Worm (Caenorhabditis elegans) whole organism, late embryonic: ENCODE results near the gene str-141.

Source experiments
- ama-1 ChIP-seq: fragments of 150-350 bp; optimal IDR thresholded peaks from 2 replicates; lab custom pipeline; 2014
- ceh-14 ChIP-seq: sonication (generic microtip); optimal IDR thresholded peaks from 2 replicates; lab custom pipeline; 2016; ENCODE audit warnings: missing genotype, missing genetic modification characterization, missing compliant biosample characterization
- ceh-18 ChIP-seq: sonication (generic microtip); optimal IDR thresholded peaks from 2 replicates; lab custom pipeline; 2016; ENCODE audit warnings: missing genetic modification characterization, missing compliant biosample characterization
- ceh-2 ChIP-seq: sonication (generic microtip); optimal IDR thresholded peaks from 2 replicates; lab custom pipeline; 2016; ENCODE audit warnings: missing genotype, missing genetic modification characterization, missing compliant biosample characterization
- ceh-30 ChIP-seq: fragments of 150-350 bp; optimal IDR thresholded peaks from 2 replicates; lab custom pipeline; 2014; ENCODE audit warnings: missing biosample characterization, missing genetic modification characterization
- ceh-34 ChIP-seq: sonication (generic microtip); optimal IDR thresholded peaks from 2 replicates; lab custom pipeline; 2016; ENCODE audit warnings: mild to moderate bottlenecking, missing genetic modification characterization, missing compliant biosample characterization
- ceh-45 ChIP-seq: fragments of 200-800 bp; sonication (Bioruptor generic); IDR thresholded peaks from 2 replicates; pipeline ENCODE4 v1.3.6; 2022; ENCODE audit warnings: missing genetic modification reagents, missing genetic modification characterization, missing compliant biosample characterization
- ceh-48 ChIP-seq: sonication (generic microtip); optimal IDR thresholded peaks from 2 replicates; lab custom pipeline; 2016; ENCODE audit warnings: missing genetic modification characterization, inconsistent platforms, missing compliant biosample characterization
- ceh-6 ChIP-seq: fragments of 200-800 bp; sonication (Bioruptor generic); optimal IDR thresholded peaks from 2 replicates; lab custom pipeline; 2018; ENCODE audit warnings: mild to moderate bottlenecking, missing genetic modification characterization, missing compliant biosample characterization
- ceh-9 ChIP-seq: sonication (generic microtip); optimal IDR thresholded peaks from 2 replicates; lab custom pipeline; 2016; ENCODE audit warnings: mild to moderate bottlenecking, missing genetic modification characterization, inconsistent platforms, missing compliant biosample characterization
- elt-2 ChIP-seq: sonication (generic microtip); optimal IDR thresholded peaks from 2 replicates; lab custom pipeline; 2016; ENCODE audit warnings: missing genetic modification reagents, missing genetic modification characterization, missing compliant biosample characterization
- elt-4 ChIP-seq: sonication (generic microtip); optimal IDR thresholded peaks from 2 replicates; lab custom pipeline; 2016; ENCODE audit warnings: missing genetic modification characterization, missing compliant biosample characterization
- eyg-1 ChIP-seq: sonication (generic microtip); optimal IDR thresholded peaks from 2 replicates; lab custom pipeline; 2016; ENCODE audit warnings: missing genotype, missing genetic modification characterization, missing compliant biosample characterization
- fax-1 ChIP-seq: sonication (generic microtip); optimal IDR thresholded peaks from 2 replicates; lab custom pipeline; 2016; ENCODE audit warnings: missing genotype, missing genetic modification characterization, missing compliant biosample characterization
- gmeb-2 ChIP-seq: sonication (generic microtip); optimal IDR thresholded peaks from 2 replicates; lab custom pipeline; 2016; ENCODE audit warnings: missing genetic modification characterization, inconsistent platforms, missing compliant biosample characterization
- hlh-6 ChIP-seq: sonication (generic microtip); optimal IDR thresholded peaks from 2 replicates; lab custom pipeline; 2016; ENCODE audit warnings: missing genotype, missing genetic modification characterization, missing compliant biosample characterization
- hlh-8 ChIP-seq: sonication (generic microtip); optimal IDR thresholded peaks from 2 replicates; lab custom pipeline; 2016; ENCODE audit warnings: missing genotype, missing genetic modification characterization, missing compliant biosample characterization
- lim-6 ChIP-seq: sonication (generic microtip); optimal IDR thresholded peaks from 2 replicates; lab custom pipeline; 2016; ENCODE audit warnings: missing genetic modification characterization, missing compliant biosample characterization
- lin-11 ChIP-seq: fragments of 200-800 bp; sonication (Bioruptor generic); optimal IDR thresholded peaks from 2 replicates; lab custom pipeline; 2018; ENCODE audit warnings: mild to moderate bottlenecking, missing genetic modification characterization, missing compliant biosample characterization
- nfya-1 ChIP-seq: sonication (generic microtip); optimal IDR thresholded peaks from 2 replicates; lab custom pipeline; 2017; ENCODE audit warnings: missing genetic modification characterization, mild to moderate bottlenecking, missing compliant biosample characterization, antibody characterized with exemption, moderate library complexity
- nhr-11 ChIP-seq: fragments of 150-350 bp; optimal IDR thresholded peaks from 2 replicates; lab custom pipeline; 2014; ENCODE audit warnings: missing biosample characterization, missing genetic modification characterization
- pat-9 ChIP-seq: fragments of 200-800 bp; sonication (Bioruptor generic); optimal IDR thresholded peaks from 2 replicates; lab custom pipeline; 2018; ENCODE audit warnings: mild to moderate bottlenecking, missing genetic modification characterization, moderate library complexity, missing compliant biosample characterization
- pax-1 ChIP-seq: fragments of 150-350 bp; optimal IDR thresholded peaks from 2 replicates; lab custom pipeline; 2014; ENCODE audit warnings: missing biosample characterization, missing genetic modification characterization
- pha-2 ChIP-seq: sonication (generic microtip); optimal IDR thresholded peaks from 2 replicates; lab custom pipeline; 2017; ENCODE audit warnings: mild to moderate bottlenecking, missing genetic modification characterization, missing compliant biosample characterization
- pha-4 ChIP-seq: fragments of 150-350 bp; optimal IDR thresholded peaks from 2 replicates; lab custom pipeline; 2018; ENCODE audit warnings: missing biosample characterization, missing genetic modification reagents, missing genetic modification characterization
- pros-1 ChIP-seq: fragments of 150-350 bp; optimal IDR thresholded peaks from 2 replicates; lab custom pipeline; 2014; ENCODE audit warnings: missing biosample characterization, missing genetic modification reagents, missing genetic modification characterization
- ref-2 ChIP-seq: sonication (generic microtip); optimal IDR thresholded peaks from 2 replicates; lab custom pipeline; 2016; ENCODE audit warnings: missing genetic modification characterization, missing compliant biosample characterization
- rnt-1 ChIP-seq: sonication (generic microtip); optimal IDR thresholded peaks from 2 replicates; lab custom pipeline; 2016; ENCODE audit warnings: missing genetic modification characterization, missing compliant biosample characterization
- syd-9 ChIP-seq: sonication (generic microtip); optimal IDR thresholded peaks from 2 replicates; lab custom pipeline; 2016; ENCODE audit warnings: mild to moderate bottlenecking, missing genetic modification characterization, moderate library complexity, missing compliant biosample characterization
- tbx-2 ChIP-seq: sonication (generic microtip); optimal IDR thresholded peaks from 2 replicates; lab custom pipeline; 2016; ENCODE audit warnings: missing genetic modification characterization, missing compliant biosample characterization
- unc-3 ChIP-seq, 2 experiments: fragments of 200-800 bp in 1 of 2; sonication (Bioruptor generic) in 1 of 2; sonication (generic microtip) in 1 of 2; conservative IDR thresholded peaks in 1 of 2; optimal IDR thresholded peaks in 1 of 2; 2 replicates each; pipeline versions ENCODE4 v1.3.6 to Lab custom; 2016 to 2022; ENCODE audit warnings: missing compliant biosample characterization in 2 of 2, missing genetic modification characterization in 2 of 2, missing genetic modification reagents in 1 of 2
- unc-55 ChIP-seq: sonication (generic microtip); optimal IDR thresholded peaks from 2 replicates; lab custom pipeline; 2017; ENCODE audit warnings: missing biosample characterization, missing genetic modification reagents, missing genetic modification characterization
- zip-5 ChIP-seq: sonication (generic microtip); optimal IDR thresholded peaks from 2 replicates; lab custom pipeline; 2016; ENCODE audit warnings: missing genetic modification characterization, missing compliant biosample characterization

The str-141 gene

ce11 chrV:11314025-11314880, 9.4 kb downstream of the str-141 start (continued):
- TF ChIP-seq zip-5 (tag; lab: Kevin White, UChicago) (peak; percentile 90), pha-4 (tag; lab: Kevin White, UChicago) (no peak), pros-1 (peak; percentile 90), pax-1 (tag; lab: Kevin White, UChicago) (peak; percentile 76), nhr-11 (tag; lab: Kevin White, UChicago) (no peak), ceh-2 (tag; lab: Kevin White, UChicago) (peak; percentile 99), ceh-9 (peak; percentile 98), lin-11 (tag; lab: Kevin White, UChicago) (peak; percentile 97), lim-6 (tag; lab: Kevin White, UChicago) (peak; percentile 99), ceh-48 (peak; percentile 98), unc-55 (GFP tag; lab: Kevin White, UChicago) (peak; percentile 65), ceh-34 (peak; percentile 99), pha-2 (tag; lab: Kevin White, UChicago) (peak; percentile 96), hlh-8 (tag; lab: Kevin White, UChicago) (peak; percentile 97), eyg-1 (peak; percentile 98), rnt-1 (tag; lab: Kevin White, UChicago) (peak; percentile 98), ceh-30 (tag; lab: Kevin White, UChicago) (peak; percentile 96), tbx-2 (tag; lab: Kevin White, UChicago) (peak; percentile 99), ceh-18 (tag; lab: Kevin White, UChicago) (peak; percentile 96), fax-1 (tag; lab: Kevin White, UChicago) (peak; percentile 96)
- TF ChIP-seq, all 69 proteins: peak for 66

ce11 chrV:11312904-11313303, 10.7 kb downstream of the str-141 start:
- no peak for TF ChIP-seq ama-1 (lab: Kevin White, UChicago)

- TF ChIP-seq ceh-6 (GFP tag; lab: Kevin White, UChicago) (no peak), eyg-1 (no peak), elt-2 (tag; lab: Kevin White, UChicago) (peak; percentile 95), hlh-8 (tag; lab: Kevin White, UChicago) (no peak), gmeb-2 (tag; lab: Kevin White, UChicago) (no peak)
These were observed 12.6 kb downstream of the str-141 start, which contains the start of gene T03F7.7 for ce11 chrV:11311013-11311472. Gene T03F7.7, plus strand, starts transcription at chrV:11311422.

ce11 chrV:11308915-11309314, 14.7 kb downstream of the str-141 start:
- TF ChIP-seq rnt-1 (tag; lab: Kevin White, UChicago) (peak; percentile 66), hlh-6 (peak; percentile 15), ceh-34 (peak; percentile 6), ceh-18 (tag; lab: Kevin White, UChicago) (peak; percentile 85), unc-55 (GFP tag; lab: Kevin White, UChicago) (peak; percentile 55), pat-9 (tag; lab: Kevin White, UChicago) (peak; percentile 19), nfya-1 (tag; lab: Kevin White, UChicago) (peak; percentile 59), ceh-45 (GFP tag; lab: Robert Waterston, UW) (no peak), syd-9 (tag; lab: Kevin White, UChicago) (no peak), pros-1 (no peak)

- TF ChIP-seq ceh-14 (tag; lab: Kevin White, UChicago) (no peak), ref-2 (tag; lab: Kevin White, UChicago) (no peak), unc-3 (GFP tag; conservative IDR thresholded peaks at IDR 0.05; lab: Robert Waterston, UW) (no peak), unc-3 (tag; optimal IDR thresholded peaks at IDR 0.05; lab: Kevin White, UChicago) (no peak), pros-1 (no peak), ceh-34 (no peak), rnt-1 (tag; lab: Kevin White, UChicago) (no peak), elt-4 (tag; lab: Kevin White, UChicago) (no peak)
- TF ChIP-seq, all 69 proteins: peak for 0
These were observed 15.3 kb downstream of the str-141 start, which contains the start of gene snf-11 for ce11 chrV:11308346-11308745. Gene snf-11, minus strand, starts transcription at chrV:11308446.
